Fruit fly (Drosophila melanogaster) whole organism, embryonic: ENCODE measurements around the gene CG10510.

Source experiments
- B-H1 ChIP-seq: fragments of 200-800 bp; sonication (Bioruptor generic); IDR thresholded peaks from 3 replicates; pipeline ENCODE4 v1.3.6; 2022; ENCODE audit warnings: missing biosample characterization, missing genetic modification characterization
- Bgb ChIP-seq: fragments of 200-800 bp; sonication (Bioruptor generic); IDR thresholded peaks from 2 replicates; pipeline ENCODE4 v1.3.6; 2022; ENCODE audit warnings: missing biosample characterization, missing genetic modification characterization; ENCODE audit not compliant: partially characterized antibody
- Blimp-1 ChIP-seq: fragments of 200-800 bp; sonication (Bioruptor generic); optimal IDR thresholded peaks from 3 replicates; lab custom pipeline; 2018; ENCODE audit warnings: missing biosample characterization, missing genetic modification characterization, mild to moderate bottlenecking, moderate library complexity, missing genetic modification reagents
- CG10431 ChIP-seq: fragments of 200-800 bp; sonication (Bioruptor generic); optimal IDR thresholded peaks from 3 replicates; lab custom pipeline; 2018; ENCODE audit warnings: missing biosample characterization, mild to moderate bottlenecking, missing genetic modification characterization
- CG11504 ChIP-seq: fragments of 200-800 bp; sonication (Bioruptor generic); optimal IDR thresholded peaks from 3 replicates; lab custom pipeline; 2019; ENCODE audit warnings: missing biosample characterization, mild to moderate bottlenecking, missing genetic modification characterization, moderate library complexity
- CG11723 ChIP-seq: fragments of 200-800 bp; sonication (Bioruptor generic); optimal IDR thresholded peaks from 2 replicates; lab custom pipeline; 2017; ENCODE audit warnings: missing biosample characterization, mild to moderate bottlenecking, missing genetic modification characterization
- CG13287 ChIP-seq: fragments of 200-800 bp; sonication (Bioruptor generic); IDR thresholded peaks from 2 replicates; pipeline ENCODE4 v1.3.6; 2022; ENCODE audit warnings: missing biosample characterization, missing genetic modification characterization; ENCODE audit not compliant: partially characterized antibody
- CG14441 ChIP-seq: fragments of 200-800 bp; sonication (Bioruptor generic); IDR thresholded peaks from 2 replicates; pipeline ENCODE4 v1.3.6; 2022; ENCODE audit warnings: missing biosample characterization, missing genetic modification characterization
- CG14860 ChIP-seq: fragments of 200-800 bp; sonication (Bioruptor generic); IDR thresholded peaks from 3 replicates; pipeline ENCODE4 v1.3.6; 2022; ENCODE audit warnings: missing biosample characterization, missing genetic modification characterization; ENCODE audit not compliant: partially characterized antibody
- CG15269 ChIP-seq: fragments of 200-800 bp; sonication (Bioruptor generic); optimal IDR thresholded peaks from 2 replicates; lab custom pipeline; 2018; ENCODE audit warnings: missing biosample characterization, mild to moderate bottlenecking, missing genetic modification characterization, moderate library complexity
- CG16813 ChIP-seq: fragments of 200-800 bp; sonication (Bioruptor generic); IDR thresholded peaks from 3 replicates; pipeline ENCODE4 v1.3.6; 2022; ENCODE audit warnings: missing biosample characterization, missing genetic modification characterization; ENCODE audit not compliant: partially characterized antibody
- CG18599 ChIP-seq: fragments of 200-800 bp; sonication (Bioruptor generic); optimal IDR thresholded peaks from 3 replicates; lab custom pipeline; 2017; ENCODE audit warnings: missing biosample characterization, missing genetic modification characterization, mild to moderate bottlenecking, moderate library complexity, missing genetic modification reagents
- CG2712 ChIP-seq: fragments of 200-800 bp; optimal IDR thresholded peaks from 3 replicates; lab custom pipeline; 2019; ENCODE audit warnings: missing biosample characterization, mild to moderate bottlenecking, missing genetic modification characterization, moderate library complexity
- CG30020 ChIP-seq: fragments of 200-800 bp; optimal IDR thresholded peaks from 2 replicates; lab custom pipeline; 2019; ENCODE audit warnings: missing biosample characterization, mild to moderate bottlenecking, missing genetic modification characterization, moderate library complexity
- CG3065 ChIP-seq: fragments of 200-800 bp; sonication (Bioruptor generic); optimal IDR thresholded peaks from 2 replicates; lab custom pipeline; 2016; ENCODE audit warnings: missing biosample characterization, missing genetic modification characterization
- CG34422 ChIP-seq: fragments of 200-800 bp; sonication (Bioruptor generic); IDR thresholded peaks from 3 replicates; pipeline ENCODE4 v1.3.6; 2022; ENCODE audit warnings: missing biosample characterization, missing genetic modification characterization
- CG3995 ChIP-seq: fragments of 200-800 bp; sonication (Bioruptor generic); optimal IDR thresholded peaks from 3 replicates; lab custom pipeline; 2016; ENCODE audit warnings: missing biosample characterization, missing genetic modification characterization
- CG4282 ChIP-seq: fragments of 200-800 bp; sonication (Bioruptor generic); optimal IDR thresholded peaks from 2 replicates; lab custom pipeline; 2016; ENCODE audit warnings: missing biosample characterization, missing genetic modification characterization
- CG4360 ChIP-seq: fragments of 200-800 bp; sonication (Bioruptor generic); IDR thresholded peaks from 2 replicates; pipeline ENCODE4 v1.3.6; 2022; ENCODE audit warnings: missing biosample characterization, missing genetic modification characterization
- CG4820 ChIP-seq: fragments of 200-800 bp; sonication (Bioruptor generic); optimal IDR thresholded peaks from 3 replicates; lab custom pipeline; 2016; ENCODE audit warnings: missing biosample characterization, missing genetic modification characterization
- CG5180 ChIP-seq: fragments of 200-800 bp; sonication (Bioruptor generic); optimal IDR thresholded peaks from 3 replicates; lab custom pipeline; 2017; ENCODE audit warnings: missing biosample characterization, missing genetic modification characterization, mild to moderate bottlenecking, moderate library complexity, missing genetic modification reagents
- CG6254 ChIP-seq: fragments of 200-800 bp; sonication (Bioruptor generic); optimal IDR thresholded peaks from 3 replicates; lab custom pipeline; 2017; ENCODE audit warnings: mild to moderate bottlenecking, missing biosample characterization, missing genetic modification reagents, missing genetic modification characterization
- CG6689 ChIP-seq: fragments of 200-800 bp; sonication (Bioruptor generic); IDR thresholded peaks from 2 replicates; pipeline ENCODE4 v1.3.6; 2022; ENCODE audit warnings: missing biosample characterization, missing genetic modification characterization
- CG6791 ChIP-seq: fragments of 200-800 bp; sonication (Bioruptor generic); IDR thresholded peaks from 3 replicates; pipeline ENCODE4 v1.3.6; 2022; ENCODE audit warnings: missing biosample characterization, missing genetic modification characterization; ENCODE audit not compliant: partially characterized antibody
- CG7987 ChIP-seq: fragments of 200-800 bp; sonication (Bioruptor generic); optimal IDR thresholded peaks from 2 replicates; lab custom pipeline; 2018; ENCODE audit warnings: missing biosample characterization, mild to moderate bottlenecking, missing genetic modification characterization, moderate library complexity
- CG8089 ChIP-seq: fragments of 200-800 bp; sonication (Bioruptor generic); optimal IDR thresholded peaks from 3 replicates; lab custom pipeline; 2016; ENCODE audit warnings: missing biosample characterization, missing genetic modification characterization
- CG8924 ChIP-seq: fragments of 200-800 bp; optimal IDR thresholded peaks from 3 replicates; lab custom pipeline; 2019; ENCODE audit warnings: missing biosample characterization, mild to moderate bottlenecking, missing genetic modification characterization, moderate library complexity
- Eip74EF ChIP-seq, 2 experiments: fragments of 200-800 bp in 1 of 2; fragments of >200 bp in 1 of 2; sonication (Bioruptor generic) in 1 of 2; optimal IDR thresholded peaks; 2 replicates each; lab custom pipeline; 2017 to 2019; ENCODE audit warnings: missing biosample characterization in 2 of 2, missing genetic modification characterization in 2 of 2, mild to moderate bottlenecking in 1 of 2, moderate library complexity in 1 of 2
- Ets97D ChIP-seq: fragments of 200-800 bp; sonication (Bioruptor generic); optimal IDR thresholded peaks from 3 replicates; lab custom pipeline; 2016; ENCODE audit warnings: missing biosample characterization, missing genetic modification characterization
- Hr51 ChIP-seq, 2 experiments: fragments of 200-800 bp; sonication (Bioruptor generic); optimal IDR thresholded peaks; 2 replicates in 1 of 2; 3 replicates in 1 of 2; lab custom pipeline; 2016 to 2018; ENCODE audit warnings: missing biosample characterization in 2 of 2, missing genetic modification characterization in 2 of 2, mild to moderate bottlenecking in 1 of 2, moderate library complexity in 1 of 2
- Hsf ChIP-seq: fragments of 200-800 bp; sonication (Bioruptor generic); optimal IDR thresholded peaks from 3 replicates; lab custom pipeline; 2016; ENCODE audit warnings: missing biosample characterization, missing genetic modification characterization
- Lim3 ChIP-seq: fragments of 200-800 bp; sonication (Bioruptor generic); IDR thresholded peaks from 2 replicates; pipeline ENCODE4 v1.3.6; 2022; ENCODE audit warnings: missing biosample characterization, missing genetic modification characterization
- Lpt ChIP-seq: fragments of >200 bp; optimal IDR thresholded peaks from 2 replicates; lab custom pipeline; 2018; ENCODE audit warnings: missing biosample characterization, missing genetic modification characterization
- Mes4 ChIP-seq: fragments of 200-800 bp; sonication (Bioruptor generic); optimal IDR thresholded peaks from 2 replicates; lab custom pipeline; 2016; ENCODE audit warnings: missing biosample characterization, missing genetic modification characterization
- NC2β ChIP-seq: fragments of 200-800 bp; sonication (Bioruptor generic); optimal IDR thresholded peaks from 2 replicates; lab custom pipeline; 2016; ENCODE audit warnings: missing biosample characterization, missing genetic modification characterization
- Spps ChIP-seq: fragments of 200-800 bp; sonication (Bioruptor generic); optimal IDR thresholded peaks from 2 replicates; lab custom pipeline; 2018; ENCODE audit warnings: missing biosample characterization, mild to moderate bottlenecking, missing genetic modification characterization
- amos ChIP-seq: fragments of 200-800 bp; sonication (Bioruptor generic); IDR thresholded peaks from 2 replicates; pipeline ENCODE4 v1.3.6; 2022; ENCODE audit warnings: missing biosample characterization, missing genetic modification characterization; ENCODE audit not compliant: partially characterized antibody
- bigmax ChIP-seq: fragments of 200-800 bp; sonication (Bioruptor generic); optimal IDR thresholded peaks from 2 replicates; lab custom pipeline; 2018; ENCODE audit warnings: missing biosample characterization, mild to moderate bottlenecking, missing genetic modification characterization
- ems ChIP-seq: fragments of 200-800 bp; sonication (Bioruptor generic); optimal IDR thresholded peaks from 3 replicates; lab custom pipeline; 2016; ENCODE audit warnings: missing biosample characterization, missing genetic modification characterization
- eve ChIP-seq, 2 experiments: fragments of >200 bp; optimal IDR thresholded peaks; 2 replicates each; lab custom pipeline; 2017; ENCODE audit warnings: missing biosample characterization in 2 of 2, missing genetic modification characterization in 2 of 2
- lov ChIP-seq, 2 experiments: fragments of 200-800 bp in 1 of 2; fragments of >200 bp in 1 of 2; sonication (Bioruptor generic) in 1 of 2; IDR thresholded peaks in 1 of 2; optimal IDR thresholded peaks in 1 of 2; 2 replicates in 1 of 2; 3 replicates in 1 of 2; pipeline versions ENCODE4 v1.3.6 to Lab custom; 2017 to 2022; ENCODE audit warnings: missing biosample characterization in 1 of 2, missing genetic modification characterization in 1 of 2
- luna ChIP-seq: fragments of 200-800 bp; sonication (Bioruptor generic); optimal IDR thresholded peaks from 2 replicates; lab custom pipeline; 2016; ENCODE audit warnings: missing biosample characterization, missing genetic modification characterization
- nmo ChIP-seq: fragments of 200-800 bp; sonication (Bioruptor generic); optimal IDR thresholded peaks from 2 replicates; lab custom pipeline; 2018; ENCODE audit warnings: missing biosample characterization, mild to moderate bottlenecking, missing genetic modification characterization, moderate library complexity
- ranshi ChIP-seq: fragments of 200-800 bp; sonication (Bioruptor generic); IDR thresholded peaks from 2 replicates; pipeline ENCODE4 v1.3.6; 2022; ENCODE audit warnings: missing biosample characterization, missing genetic modification characterization
- slbo ChIP-seq: fragments of 200-800 bp; sonication (Bioruptor generic); IDR thresholded peaks from 2 replicates; pipeline ENCODE4 v1.3.6; 2022; ENCODE audit warnings: missing biosample characterization, missing genetic modification characterization
- twi ChIP-seq: fragments of 200-800 bp; optimal IDR thresholded peaks from 2 replicates; lab custom pipeline; 2019; ENCODE audit warnings: missing biosample characterization, mild to moderate bottlenecking, missing genetic modification characterization, moderate library complexity
- unc-4 ChIP-seq: fragments of 200-800 bp; sonication (Bioruptor generic); IDR thresholded peaks from 2 replicates; pipeline ENCODE4 v1.3.6; 2022; ENCODE audit warnings: missing biosample characterization, missing genetic modification characterization; ENCODE audit not compliant: partially characterized antibody
- usp ChIP-seq: fragments of >200 bp; optimal IDR thresholded peaks from 2 replicates; lab custom pipeline; 2017; ENCODE audit warnings: missing biosample characterization, missing genetic modification characterization
- yki ChIP-seq: fragments of >200 bp; optimal IDR thresholded peaks from 3 replicates; lab custom pipeline; 2018
- zf30C ChIP-seq: fragments of 200-800 bp; sonication (Bioruptor generic); optimal IDR thresholded peaks from 3 replicates; lab custom pipeline; 2018; ENCODE audit warnings: missing biosample characterization, mild to moderate bottlenecking, missing genetic modification characterization

CG10510 gene

DNA sequence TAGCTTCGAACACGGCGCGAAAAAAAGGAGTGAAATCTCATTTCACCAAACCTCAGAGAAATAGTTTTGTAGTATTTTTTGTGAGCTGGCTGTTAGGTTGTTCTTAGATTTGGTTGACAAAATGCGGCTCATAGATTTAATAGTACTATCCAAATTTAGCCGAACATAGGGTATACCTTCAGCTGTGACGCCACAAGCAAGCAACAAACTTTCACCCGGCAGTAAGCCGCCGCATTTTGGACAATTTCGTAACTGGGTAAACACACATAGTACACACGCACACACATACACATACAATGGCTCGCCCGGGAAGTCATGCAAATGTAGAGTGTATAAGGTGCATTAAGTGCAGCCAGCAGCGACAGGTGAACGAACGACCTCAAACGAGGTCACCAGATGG, 49.4 kb upstream of the CG10510 start (continued):
- TF ChIP-seq CG8924 (tag; lab: Kevin White, UChicago): no peak
- TF ChIP-seq CG14860 (GFP tag; lab: Robert Waterston, UW): no peak
- no peak for TF ChIP-seq lov (optimal IDR thresholded peaks at IDR 0.05; lab: Kevin White, UChicago)
- TF ChIP-seq lov (GFP tag; IDR thresholded peaks at IDR 0.05; lab: Robert Waterston, UW): no peak
- peak; percentile 9 for TF ChIP-seq CG6254 (GFP tag; lab: Kevin White, UChicago)
- TF ChIP-seq CG11504 (tag; lab: Kevin White, UChicago): peak; percentile 45
- no peak for TF ChIP-seq Mes4 (GFP tag; lab: Kevin White, UChicago)
- no peak for TF ChIP-seq Bgb (GFP tag; lab: Robert Waterston, UW)
- TF ChIP-seq CG4282 (GFP tag; lab: Kevin White, UChicago): no peak
- no peak for TF ChIP-seq CG18599 (GFP tag; lab: Kevin White, UChicago)
- TF ChIP-seq CG8089 (GFP tag; lab: Kevin White, UChicago): no peak
- no peak for TF ChIP-seq CG16813 (GFP tag; lab: Robert Waterston, UW)
- no peak for TF ChIP-seq ranshi (GFP tag; lab: Robert Waterston, UW)
- TF ChIP-seq Lpt (GFP tag; lab: Kevin White, UChicago): no peak
- no peak for TF ChIP-seq Hr51 (GFP tag; optimal IDR thresholded peaks at IDR 0.05; lab: Kevin White, UChicago)
- no peak for TF ChIP-seq usp
- TF ChIP-seq unc-4: no peak
- peak; percentile 11 for TF ChIP-seq nmo (GFP tag; lab: Kevin White, UChicago)
- TF ChIP-seq yki: no peak
- no peak for TF ChIP-seq CG2712
- no peak for TF ChIP-seq slbo (GFP tag; lab: Robert Waterston, UW)
- TF ChIP-seq CG4360: no peak
- TF ChIP-seq Eip74EF (GFP tag; optimal IDR thresholded peaks at IDR 0.05; lab: Kevin White, UChicago): no peak
- TF ChIP-seq NC2β (GFP tag; lab: Kevin White, UChicago): no peak
- peak in 1 of 2 experiments; percentile 30 for TF ChIP-seq eve (GFP tag; optimal IDR thresholded peaks at IDR 0.05; lab: Kevin White, UChicago)
- no peak for TF ChIP-seq Spps (tag; lab: Kevin White, UChicago)
- peak; percentile 11 for TF ChIP-seq CG10431
- TF ChIP-seq CG34422 (GFP tag; lab: Robert Waterston, UW): no peak
- no peak for TF ChIP-seq CG7987 (GFP tag; lab: Kevin White, UChicago)
- TF ChIP-seq bigmax (GFP tag; lab: Kevin White, UChicago): no peak
- TF ChIP-seq Hsf: no peak
- TF ChIP-seq CG15269 (tag; lab: Kevin White, UChicago): no peak
- TF ChIP-seq CG5180 (GFP tag; lab: Kevin White, UChicago): peak; percentile 24
- no peak for TF ChIP-seq CG13287
- TF ChIP-seq CG14441 (GFP tag; lab: Robert Waterston, UW): no peak
- TF ChIP-seq zf30C (GFP tag; lab: Kevin White, UChicago): no peak
- TF ChIP-seq twi: no peak
- no peak for TF ChIP-seq B-H1 (GFP tag; lab: Robert Waterston, UW)
- TF ChIP-seq CG6791 (GFP tag; lab: Robert Waterston, UW): no peak
- no peak for TF ChIP-seq CG30020 (tag; lab: Kevin White, UChicago)
- peak; percentile 77 for TF ChIP-seq Blimp-1 (GFP tag; lab: Kevin White, UChicago)
- no peak for TF ChIP-seq ems (GFP tag; lab: Kevin White, UChicago)
- TF ChIP-seq Ets97D: no peak
- TF ChIP-seq amos (GFP tag; lab: Robert Waterston, UW): no peak
- no peak for TF ChIP-seq CG11723
- TF ChIP-seq CG3065 (GFP tag; lab: Kevin White, UChicago): no peak
- no peak for TF ChIP-seq luna (GFP tag; lab: Kevin White, UChicago)
- no peak for TF ChIP-seq CG4820 (GFP tag; lab: Kevin White, UChicago)
- TF ChIP-seq Lim3 (GFP tag; lab: Robert Waterston, UW): no peak
- peak; percentile 36; the same call in 1 of the 2 replicates for TF ChIP-seq CG6689
- TF ChIP-seq CG3995 (GFP tag; lab: Kevin White, UChicago): no peak
